Worm (Caenorhabditis elegans) whole organism, young adult: ENCODE data around the gene M163.8.

Experiments used
- D2030.7 ChIP-seq: fragments of 200-800 bp; sonication (Bioruptor generic); IDR thresholded peaks from 2 replicates; pipeline ENCODE4 v1.3.6; 2022; ENCODE audit warnings: missing genetic modification reagents, missing genetic modification characterization, missing compliant biosample characterization
- Y56A3A.18 ChIP-seq: fragments of 200-800 bp; sonication (Bioruptor generic); IDR thresholded peaks from 2 replicates; pipeline ENCODE4 v1.3.6; 2022; ENCODE audit warnings: missing genetic modification reagents, missing genetic modification characterization, missing compliant biosample characterization
- aptf-2 ChIP-seq: fragments of 200-800 bp; sonication (Bioruptor generic); conservative IDR thresholded peaks from 2 replicates; pipeline ENCODE4 v1.3.6; 2022; ENCODE audit warnings: missing genetic modification reagents, missing genetic modification characterization, missing compliant biosample characterization
- bed-2 ChIP-seq: fragments of 200-800 bp; sonication (Bioruptor generic); IDR thresholded peaks from 2 replicates; pipeline ENCODE4 v1.3.6; 2022; ENCODE audit warnings: missing genetic modification reagents, missing genetic modification characterization, missing compliant biosample characterization
- madf-3 ChIP-seq: fragments of 200-800 bp; sonication (Bioruptor generic); IDR thresholded peaks from 2 replicates; pipeline ENCODE4 v1.3.6; 2022; ENCODE audit warnings: missing genetic modification reagents, missing genetic modification characterization, missing compliant biosample characterization
- unc-130 ChIP-seq: sonication (generic microtip); optimal IDR thresholded peaks from 2 replicates; lab custom pipeline; 2016; ENCODE audit warnings: missing genetic modification reagents, missing genetic modification characterization, missing compliant biosample characterization
- xnd-1 ChIP-seq: sonication (generic microtip); optimal IDR thresholded peaks from 2 replicates; lab custom pipeline; 2016; ENCODE audit warnings: missing genotype, missing genetic modification reagents, missing genetic modification characterization, missing compliant biosample characterization

- no peak for TF ChIP-seq aptf-2 (GFP tag; lab: Robert Waterston, UW)
- TF ChIP-seq bed-2 (GFP tag; lab: Robert Waterston, UW), result no peak
- no peak for TF ChIP-seq D2030.7 (GFP tag; lab: Robert Waterston, UW)
- TF ChIP-seq Y56A3A.18 (GFP tag; lab: Robert Waterston, UW), result no peak
- TF ChIP-seq unc-130 (GFP tag; lab: Kevin White, UChicago), result no peak
- TF ChIP-seq madf-3 (GFP tag; lab: Robert Waterston, UW), result no peak
- no peak for TF ChIP-seq xnd-1
These were observed 19.3 kb upstream of the M163.8 start, which contains the start of gene M163.22 for ce11 chrX:14465593-14465992.
